Worm (Caenorhabditis elegans) whole organism, early embryonic: Measurements from ENCODE around the gene T13C2.3.

Source experiments
- B0310.2 ChIP-seq: sonication (generic microtip); optimal IDR thresholded peaks from 2 replicates; lab custom pipeline; 2016; ENCODE audit warnings: mild to moderate bottlenecking, missing genetic modification characterization, missing compliant biosample characterization
- F13C5.2 ChIP-seq: sonication (generic microtip); optimal IDR thresholded peaks from 2 replicates; lab custom pipeline; 2017; ENCODE audit warnings: mild to moderate bottlenecking, missing genetic modification characterization, inconsistent platforms, missing compliant biosample characterization
- aly-1 ChIP-seq: sonication (generic microtip); optimal IDR thresholded peaks from 2 replicates; lab custom pipeline; 2016; ENCODE audit warnings: missing genetic modification characterization, missing compliant biosample characterization
- ama-1 ChIP-seq: fragments of 150-350 bp; optimal IDR thresholded peaks from 2 replicates; lab custom pipeline; 2014
- ceh-13 ChIP-seq: fragments of 200-800 bp; sonication (Bioruptor generic); optimal IDR thresholded peaks from 2 replicates; lab custom pipeline; 2018; ENCODE audit warnings: mild to moderate bottlenecking, missing genetic modification characterization, missing compliant biosample characterization
- ceh-36 ChIP-seq: sonication (generic microtip); optimal IDR thresholded peaks from 2 replicates; lab custom pipeline; 2016; ENCODE audit warnings: missing genetic modification characterization, inconsistent platforms, missing compliant biosample characterization
- ets-7 ChIP-seq: sonication (generic microtip); optimal IDR thresholded peaks from 2 replicates; lab custom pipeline; 2016; ENCODE audit warnings: missing genotype, missing genetic modification characterization, missing compliant biosample characterization
- flt-1 ChIP-seq: fragments of 200-800 bp; sonication (Bioruptor generic); IDR thresholded peaks from 2 replicates; pipeline ENCODE4 v1.3.6; 2022; ENCODE audit warnings: missing genetic modification characterization, missing compliant biosample characterization
- hmbx-1 ChIP-seq: sonication (generic microtip); optimal IDR thresholded peaks from 2 replicates; lab custom pipeline; 2016; ENCODE audit warnings: mild to moderate bottlenecking, missing genetic modification characterization, missing compliant biosample characterization
- hmg-4 ChIP-seq: fragments of 200-800 bp; sonication (Bioruptor generic); optimal IDR thresholded peaks from 2 replicates; lab custom pipeline; 2018; ENCODE audit warnings: mild to moderate bottlenecking, missing genetic modification characterization, missing compliant biosample characterization
- hnd-1 ChIP-seq: sonication (generic microtip); optimal IDR thresholded peaks from 2 replicates; lab custom pipeline; 2016; ENCODE audit warnings: missing genetic modification characterization, missing compliant biosample characterization
- pes-1 ChIP-seq: fragments of 200-800 bp; sonication (Bioruptor generic); IDR thresholded peaks from 2 replicates; pipeline ENCODE4 v1.3.6; 2022; ENCODE audit warnings: missing genetic modification reagents, missing genetic modification characterization, missing compliant biosample characterization
- scrt-1 ChIP-seq: fragments of 200-800 bp; sonication (Bioruptor generic); IDR thresholded peaks from 2 replicates; pipeline ENCODE4 v1.3.6; 2022; ENCODE audit warnings: missing genetic modification characterization, missing compliant biosample characterization
- sea-1 ChIP-seq: fragments of 200-800 bp; sonication (Bioruptor generic); conservative IDR thresholded peaks from 2 replicates; pipeline ENCODE4 v1.3.6; 2022; ENCODE audit warnings: missing genetic modification characterization, missing compliant biosample characterization
- tbx-11 ChIP-seq: fragments of 200-800 bp; sonication (Bioruptor generic); IDR thresholded peaks from 2 replicates; pipeline ENCODE4 v1.3.6; 2022; ENCODE audit warnings: missing genetic modification characterization, missing compliant biosample characterization
- tbx-37 ChIP-seq: fragments of 200-800 bp; sonication (Bioruptor generic); conservative IDR thresholded peaks from 2 replicates; pipeline ENCODE4 v1.3.6; 2022; ENCODE audit warnings: missing genetic modification reagents, missing genetic modification characterization, missing compliant biosample characterization
- tra-4 ChIP-seq: sonication (generic microtip); optimal IDR thresholded peaks from 2 replicates; lab custom pipeline; 2017; ENCODE audit warnings: missing genetic modification characterization, missing compliant biosample characterization

T13C2.3 gene

ce11 chrII:6788672-6789298 lies at the start of gene T13C2.3:
Gene T13C2.3 (plus strand): TSS chrII:6789248.
- no peak for TF ChIP-seq ama-1 (lab: Kevin White, UChicago)
- TF ChIP-seq flt-1 (GFP tag; lab: Robert Waterston, UW): no peak
- TF ChIP-seq pes-1 (GFP tag; lab: Robert Waterston, UW): no peak
- no peak for TF ChIP-seq ceh-13 (GFP tag; lab: Kevin White, UChicago)
- no peak for TF ChIP-seq ets-7 (tag; lab: Kevin White, UChicago)
- TF ChIP-seq hmg-4 (GFP tag; lab: Kevin White, UChicago): no peak
- no peak for TF ChIP-seq ceh-36
- no peak for TF ChIP-seq tra-4 (tag; lab: Kevin White, UChicago)
- no peak for TF ChIP-seq scrt-1 (GFP tag; lab: Robert Waterston, UW)
- no peak for TF ChIP-seq sea-1 (GFP tag; lab: Robert Waterston, UW)
- no peak for TF ChIP-seq hmbx-1 (tag; lab: Kevin White, UChicago)
- TF ChIP-seq aly-1: no peak
- TF ChIP-seq tbx-11 (GFP tag; lab: Robert Waterston, UW): no peak
- no peak for TF ChIP-seq tbx-37 (GFP tag; lab: Robert Waterston, UW)
- TF ChIP-seq hnd-1 (tag; lab: Kevin White, UChicago): no peak
- TF ChIP-seq B0310.2 (tag; lab: Kevin White, UChicago): no peak
- no peak for TF ChIP-seq F13C5.2 (tag; lab: Kevin White, UChicago)

- no peak for TF ChIP-seq ceh-36
- peak; percentile 62 for TF ChIP-seq ets-7 (tag; lab: Kevin White, UChicago)
- TF ChIP-seq flt-1 (GFP tag; lab: Robert Waterston, UW): no peak
- peak; percentile 24 for TF ChIP-seq F13C5.2 (tag; lab: Kevin White, UChicago)
- no peak for TF ChIP-seq tbx-11 (GFP tag; lab: Robert Waterston, UW)
- peak; percentile 14 for TF ChIP-seq ceh-13 (GFP tag; lab: Kevin White, UChicago)
- no peak for TF ChIP-seq sea-1 (GFP tag; lab: Robert Waterston, UW)
- peak; percentile 18 for TF ChIP-seq hnd-1 (tag; lab: Kevin White, UChicago)
- TF ChIP-seq tbx-37 (GFP tag; lab: Robert Waterston, UW): peak; percentile 45
- no peak for TF ChIP-seq hmbx-1 (tag; lab: Kevin White, UChicago)
These were observed 47.6 kb upstream of the T13C2.3 start, which contains the start of gene exos-8 for ce11 chrII:6741428-6741827. Gene exos-8 (plus strand): TSS chrII:6741691.

- TF ChIP-seq ama-1 (lab: Kevin White, UChicago) (no peak), tbx-37 (GFP tag; lab: Robert Waterston, UW) (no peak), F13C5.2 (tag; lab: Kevin White, UChicago) (no peak), hmbx-1 (tag; lab: Kevin White, UChicago) (no peak), scrt-1 (GFP tag; lab: Robert Waterston, UW) (no peak), ceh-13 (GFP tag; lab: Kevin White, UChicago) (no peak), aly-1 (no peak), B0310.2 (tag; lab: Kevin White, UChicago) (no peak), ceh-36 (no peak), sea-1 (GFP tag; lab: Robert Waterston, UW) (no peak), tra-4 (tag; lab: Kevin White, UChicago) (no peak), hnd-1 (tag; lab: Kevin White, UChicago) (no peak)
These were observed 46.4 kb upstream of the T13C2.3 start, which contains the start of gene F41G3.6 for ce11 chrII:6742614-6743013. Gene F41G3.6 (plus strand): TSS chrII:6742914.

- TF ChIP-seq ama-1 (lab: Kevin White, UChicago) (no peak), tbx-37 (GFP tag; lab: Robert Waterston, UW) (no peak), B0310.2 (tag; lab: Kevin White, UChicago) (no peak), tra-4 (tag; lab: Kevin White, UChicago) (no peak), pes-1 (GFP tag; lab: Robert Waterston, UW) (no peak), tbx-11 (GFP tag; lab: Robert Waterston, UW) (no peak), hmg-4 (GFP tag; lab: Kevin White, UChicago) (no peak), ceh-36 (no peak), aly-1 (no peak), ets-7 (tag; lab: Kevin White, UChicago) (no peak), scrt-1 (GFP tag; lab: Robert Waterston, UW) (no peak), hmbx-1 (tag; lab: Kevin White, UChicago) (no peak), F13C5.2 (tag; lab: Kevin White, UChicago) (no peak), hnd-1 (tag; lab: Kevin White, UChicago) (no peak), ceh-13 (GFP tag; lab: Kevin White, UChicago) (no peak), sea-1 (GFP tag; lab: Robert Waterston, UW) (no peak), flt-1 (GFP tag; lab: Robert Waterston, UW) (no peak)
These were observed 44.4 kb upstream of the T13C2.3 start, which contains the start of gene ins-15 for ce11 chrII:6744648-6745047. Gene ins-15 (minus strand): TSS chrII:6744748.

- no peak for TF ChIP-seq sea-1 (GFP tag; lab: Robert Waterston, UW)
- TF ChIP-seq ets-7 (tag; lab: Kevin White, UChicago): no peak
- no peak for TF ChIP-seq B0310.2 (tag; lab: Kevin White, UChicago)
- TF ChIP-seq hnd-1 (tag; lab: Kevin White, UChicago): no peak
- no peak for TF ChIP-seq hmg-4 (GFP tag; lab: Kevin White, UChicago)
- no peak for TF ChIP-seq hmbx-1 (tag; lab: Kevin White, UChicago)
- no peak for TF ChIP-seq aly-1
These were observed 43.3 kb upstream of the T13C2.3 start, which contains the start of gene ins-14 for ce11 chrII:6745783-6746182. Gene ins-14 (minus strand): TSS chrII:6745814.

- TF ChIP-seq hmg-4 (GFP tag; lab: Kevin White, UChicago) (no peak), ets-7 (tag; lab: Kevin White, UChicago) (no peak), F13C5.2 (tag; lab: Kevin White, UChicago) (no peak), B0310.2 (tag; lab: Kevin White, UChicago) (no peak), sea-1 (GFP tag; lab: Robert Waterston, UW) (no peak), tbx-37 (GFP tag; lab: Robert Waterston, UW) (no peak), flt-1 (GFP tag; lab: Robert Waterston, UW) (no peak), ceh-13 (GFP tag; lab: Kevin White, UChicago) (no peak), hnd-1 (tag; lab: Kevin White, UChicago) (no peak), aly-1 (no peak), tbx-11 (GFP tag; lab: Robert Waterston, UW) (no peak), hmbx-1 (tag; lab: Kevin White, UChicago) (no peak), pes-1 (GFP tag; lab: Robert Waterston, UW) (no peak), ama-1 (lab: Kevin White, UChicago) (no peak), scrt-1 (GFP tag; lab: Robert Waterston, UW) (no peak)
These were observed 42.6 kb upstream of the T13C2.3 start, which contains the start of gene F41G3.5 for ce11 chrII:6746404-6746803. Gene F41G3.5 (plus strand): TSS chrII:6746704.
